Worm (Caenorhabditis elegans) whole organism, L3 larva: ENCODE measurements around the gene sri-19.
A peak's percentile ranks its signal among the peaks of the same experiment; 100 is the strongest.

Source experiments
- R02D3.7 ChIP-seq: fragments of 150-350 bp; optimal IDR thresholded peaks from 2 replicates; lab custom pipeline; 2014; ENCODE audit warnings: missing biosample characterization, missing genetic modification characterization
- ZK546.5 ChIP-seq: sonication (generic microtip); optimal IDR thresholded peaks from 2 replicates; lab custom pipeline; 2017; ENCODE audit warnings: missing biosample characterization, missing genetic modification characterization
- aly-2 ChIP-seq: fragments of 150-350 bp; optimal IDR thresholded peaks from 2 replicates; lab custom pipeline; 2014; ENCODE audit warnings: missing biosample characterization, missing genetic modification characterization
- ama-1 ChIP-seq: fragments of 150-350 bp; optimal IDR thresholded peaks from 2 replicates; lab custom pipeline; 2018
- ceh-16 ChIP-seq: sonication (generic microtip); optimal IDR thresholded peaks from 2 replicates; lab custom pipeline; 2017; ENCODE audit warnings: missing biosample characterization, missing genetic modification characterization
- ceh-28 ChIP-seq: fragments of 150-350 bp; optimal IDR thresholded peaks from 2 replicates; lab custom pipeline; 2014; ENCODE audit warnings: missing biosample characterization, missing genetic modification reagents, missing genetic modification characterization
- ceh-82 ChIP-seq: fragments of 150-350 bp; optimal IDR thresholded peaks from 2 replicates; lab custom pipeline; 2014; ENCODE audit warnings: missing biosample characterization, missing genetic modification characterization
- ceh-9 ChIP-seq: sonication (generic microtip); optimal IDR thresholded peaks from 2 replicates; lab custom pipeline; 2018; ENCODE audit warnings: missing biosample characterization, missing genetic modification characterization
- daf-12 ChIP-seq: fragments of 150-350 bp; optimal IDR thresholded peaks from 2 replicates; lab custom pipeline; 2014; ENCODE audit warnings: missing biosample characterization, missing genetic modification reagents, missing genetic modification characterization
- egl-27 ChIP-seq: sonication (generic microtip); optimal IDR thresholded peaks from 4 replicates; lab custom pipeline; 2017; ENCODE audit warnings: missing biosample characterization, missing genetic modification reagents, missing genetic modification characterization
- egl-5 ChIP-seq: fragments of 150-350 bp; optimal IDR thresholded peaks from 2 replicates; lab custom pipeline; 2017; ENCODE audit warnings: missing biosample characterization, missing genetic modification reagents, missing genetic modification characterization, inconsistent platforms
- elt-1 ChIP-seq: fragments of 150-350 bp; optimal IDR thresholded peaks from 2 replicates; lab custom pipeline; 2014; ENCODE audit warnings: missing biosample characterization, missing genetic modification characterization
- elt-2 ChIP-seq: sonication (generic microtip); optimal IDR thresholded peaks from 2 replicates; lab custom pipeline; 2016; ENCODE audit warnings: missing genetic modification reagents, mild to moderate bottlenecking, missing genetic modification characterization, missing compliant biosample characterization
- elt-3 ChIP-seq, 3 experiments: fragments of 150-350 bp in 1 of 3; sonication (generic microtip) in 2 of 3; optimal IDR thresholded peaks; 2 replicates in 2 of 3; 4 replicates in 1 of 3; lab custom pipeline; 2014 to 2017; ENCODE audit warnings: missing biosample characterization in 3 of 3, missing genetic modification characterization in 3 of 3
- eor-1 ChIP-seq, 2 experiments: fragments of 150-350 bp; optimal IDR thresholded peaks; 2 replicates each; lab custom pipeline; 2014 to 2018; ENCODE audit warnings: missing biosample characterization in 2 of 2, missing genetic modification characterization in 2 of 2
- fkh-10 ChIP-seq: sonication (generic microtip); optimal IDR thresholded peaks from 2 replicates; lab custom pipeline; 2017; ENCODE audit warnings: missing biosample characterization, missing genetic modification reagents, missing genetic modification characterization
- fkh-2 ChIP-seq: fragments of 150-350 bp; optimal IDR thresholded peaks from 2 replicates; lab custom pipeline; 2014; ENCODE audit warnings: missing biosample characterization, missing genetic modification reagents, missing genetic modification characterization
- fos-1 ChIP-seq: fragments of 150-350 bp; optimal IDR thresholded peaks from 2 replicates; lab custom pipeline; 2014; ENCODE audit warnings: missing biosample characterization, missing genetic modification characterization
- hmg-11 ChIP-seq: sonication (generic microtip); optimal IDR thresholded peaks from 2 replicates; lab custom pipeline; 2016; ENCODE audit warnings: missing genetic modification characterization, missing compliant biosample characterization
- jun-1 ChIP-seq: fragments of 150-350 bp; optimal IDR thresholded peaks from 2 replicates; lab custom pipeline; 2014; ENCODE audit warnings: missing biosample characterization, missing genetic modification reagents, missing genetic modification characterization
- lin-15B ChIP-seq: fragments of 150-350 bp; optimal IDR thresholded peaks from 2 replicates; lab custom pipeline; 2014; ENCODE audit warnings: missing biosample characterization, missing genetic modification characterization
- lin-39 ChIP-seq: fragments of 150-350 bp; optimal IDR thresholded peaks from 2 replicates; lab custom pipeline; 2018; ENCODE audit warnings: missing biosample characterization, missing genetic modification reagents, missing genetic modification characterization
- lsy-12 ChIP-seq: sonication (generic microtip); optimal IDR thresholded peaks from 2 replicates; lab custom pipeline; 2016; ENCODE audit warnings: mild to moderate bottlenecking, missing genetic modification characterization, missing compliant biosample characterization
- mdl-1 ChIP-seq: fragments of 150-350 bp; optimal IDR thresholded peaks from 2 replicates; lab custom pipeline; 2014; ENCODE audit warnings: missing biosample characterization, missing genetic modification characterization
- mml-1 ChIP-seq: fragments of 150-350 bp; sonication (generic microtip); optimal IDR thresholded peaks from 3 replicates; lab custom pipeline; 2014; ENCODE audit warnings: missing biosample characterization, missing genetic modification characterization
- nfya-1 ChIP-seq: sonication (generic microtip); optimal IDR thresholded peaks from 2 replicates; lab custom pipeline; 2017; ENCODE audit warnings: missing genetic modification characterization, mild to moderate bottlenecking, missing compliant biosample characterization, antibody characterized with exemption, moderate library complexity; ENCODE audit not compliant: insufficient read depth
- nhr-11 ChIP-seq: fragments of 150-350 bp; optimal IDR thresholded peaks from 2 replicates; lab custom pipeline; 2014; ENCODE audit warnings: missing biosample characterization, missing genetic modification characterization
- nhr-12 ChIP-seq: fragments of 150-350 bp; optimal IDR thresholded peaks from 2 replicates; lab custom pipeline; 2014; ENCODE audit warnings: missing biosample characterization, missing genetic modification characterization
- nhr-23 ChIP-seq: fragments of 150-350 bp; optimal IDR thresholded peaks from 2 replicates; lab custom pipeline; 2014; ENCODE audit warnings: missing biosample characterization, missing genetic modification reagents, missing genetic modification characterization
- nhr-237 ChIP-seq: fragments of 150-350 bp; optimal IDR thresholded peaks from 2 replicates; lab custom pipeline; 2014; ENCODE audit warnings: missing biosample characterization, missing genetic modification characterization
- nhr-25 ChIP-seq: sonication (generic microtip); optimal IDR thresholded peaks from 2 replicates; lab custom pipeline; 2017; ENCODE audit warnings: missing biosample characterization, missing genetic modification characterization
- nhr-28 ChIP-seq: fragments of 150-350 bp; optimal IDR thresholded peaks from 2 replicates; lab custom pipeline; 2014; ENCODE audit warnings: missing biosample characterization, missing genetic modification characterization
- nhr-43 ChIP-seq: sonication (generic microtip); optimal IDR thresholded peaks from 2 replicates; lab custom pipeline; 2016; ENCODE audit warnings: mild to moderate bottlenecking, missing genetic modification characterization, missing compliant biosample characterization; ENCODE audit not compliant: poor library complexity, severe bottlenecking
- nhr-67 ChIP-seq: fragments of 150-350 bp; optimal IDR thresholded peaks from 2 replicates; lab custom pipeline; 2014; ENCODE audit warnings: missing biosample characterization, missing genetic modification characterization
- nhr-76 ChIP-seq: fragments of 150-350 bp; sonication (generic microtip); optimal IDR thresholded peaks from 5 replicates; lab custom pipeline; 2014; ENCODE audit warnings: missing biosample characterization, missing genetic modification characterization
- nhr-77 ChIP-seq: fragments of 150-350 bp; optimal IDR thresholded peaks from 2 replicates; lab custom pipeline; 2014; ENCODE audit warnings: missing biosample characterization, missing genetic modification characterization
- pha-4 ChIP-seq: fragments of 150-350 bp; optimal IDR thresholded peaks from 2 replicates; lab custom pipeline; 2014; ENCODE audit warnings: missing biosample characterization, missing genetic modification reagents, missing genetic modification characterization
- pqm-1 ChIP-seq: fragments of 150-350 bp; optimal IDR thresholded peaks from 2 replicates; lab custom pipeline; 2017; ENCODE audit warnings: missing biosample characterization, missing genetic modification characterization, inconsistent platforms
- sea-2 ChIP-seq: fragments of 150-350 bp; sonication (generic microtip); optimal IDR thresholded peaks from 4 replicates; lab custom pipeline; 2014; ENCODE audit warnings: missing biosample characterization, missing genetic modification reagents, missing genetic modification characterization
- skn-1 ChIP-seq: fragments of 150-350 bp; optimal IDR thresholded peaks from 2 replicates; lab custom pipeline; 2014; ENCODE audit warnings: missing biosample characterization, missing genetic modification characterization
- snpc-4 ChIP-seq: fragments of 150-350 bp; optimal IDR thresholded peaks from 2 replicates; lab custom pipeline; 2014; ENCODE audit warnings: missing biosample characterization, missing genetic modification characterization
- tbx-2 ChIP-seq: sonication (generic microtip); optimal IDR thresholded peaks from 2 replicates; lab custom pipeline; 2016; ENCODE audit warnings: mild to moderate bottlenecking, missing genetic modification characterization, missing compliant biosample characterization
- unc-39 ChIP-seq: sonication (generic microtip); optimal IDR thresholded peaks from 4 replicates; lab custom pipeline; 2017; ENCODE audit warnings: missing biosample characterization, missing genetic modification characterization
- unc-62 ChIP-seq: fragments of 150-350 bp; sonication (generic microtip); optimal IDR thresholded peaks from 4 replicates; lab custom pipeline; 2014; ENCODE audit warnings: missing biosample characterization, missing genetic modification reagents, missing genetic modification characterization
- zag-1 ChIP-seq: fragments of 150-350 bp; optimal IDR thresholded peaks from 2 replicates; lab custom pipeline; 2014; ENCODE audit warnings: missing biosample characterization, missing genetic modification characterization
- ztf-11 ChIP-seq: fragments of 150-350 bp; optimal IDR thresholded peaks from 2 replicates; lab custom pipeline; 2014; ENCODE audit warnings: missing biosample characterization, missing genetic modification characterization
- ztf-4 ChIP-seq: fragments of 150-350 bp; optimal IDR thresholded peaks from 2 replicates; lab custom pipeline; 2014; ENCODE audit warnings: missing biosample characterization, missing genetic modification characterization

Gene sri-19

ce11 chrIV:10936906-10937540, 21.1 kb upstream of the sri-19 start, which contains the start of gene fic-1:
Gene fic-1 (plus strand): TSS chrIV:10937454.
- TF ChIP-seq eor-1 (tag; optimal IDR thresholded peaks at IDR 0.05; lab: Kevin White, UChicago) (peak in 1 of 2 experiments; percentile 12), egl-27 (tag; lab: Kevin White, UChicago) (no peak), lin-39 (tag; lab: Kevin White, UChicago) (no peak), ztf-11 (tag; lab: Kevin White, UChicago) (no peak), ztf-4 (tag; lab: Kevin White, UChicago) (no peak), ZK546.5 (no peak), mml-1 (no peak), fkh-10 (GFP tag; lab: Kevin White, UChicago) (peak; percentile 94), mdl-1 (tag; lab: Kevin White, UChicago) (no peak), zag-1 (no peak), snpc-4 (tag; lab: Kevin White, UChicago) (peak; percentile 73), lsy-12 (tag; lab: Kevin White, UChicago) (peak; percentile 4), ceh-16 (tag; lab: Kevin White, UChicago) (no peak), nhr-43 (tag; lab: Kevin White, UChicago) (no peak), pqm-1 (tag; lab: Kevin White, UChicago) (peak; percentile 34), ceh-9 (no peak), nhr-76 (tag; lab: Kevin White, UChicago) (no peak), tbx-2 (tag; lab: Kevin White, UChicago) (no peak), nhr-12 (tag; lab: Kevin White, UChicago) (no peak), aly-2 (tag; lab: Kevin White, UChicago) (no peak), nhr-237 (tag; lab: Kevin White, UChicago) (no peak), hmg-11 (tag; lab: Kevin White, UChicago) (no peak), elt-1 (tag; lab: Kevin White, UChicago) (no peak), pha-4 (tag; lab: Kevin White, UChicago) (peak; percentile 92), nfya-1 (tag; lab: Kevin White, UChicago) (peak; percentile 82), nhr-77 (tag; lab: Kevin White, UChicago) (no peak), nhr-28 (tag; lab: Kevin White, UChicago) (no peak), fkh-2 (tag; lab: Kevin White, UChicago) (peak; percentile 11), unc-62 (GFP tag; lab: Kevin White, UChicago) (no peak), sea-2 (GFP tag; lab: Kevin White, UChicago) (peak; percentile 78), nhr-67 (tag; lab: Kevin White, UChicago) (no peak), lin-15B (tag; lab: Kevin White, UChicago) (peak; percentile 51), egl-5 (peak; percentile 60), nhr-25 (tag; lab: Kevin White, UChicago) (no peak), ceh-28 (tag; lab: Kevin White, UChicago) (peak; percentile 91), unc-39 (tag; lab: Kevin White, UChicago) (no peak), elt-3 (tag; optimal IDR thresholded peaks at IDR 0.05; lab: Kevin White, UChicago) (no peak), nhr-23 (tag; lab: Kevin White, UChicago) (no peak), ama-1 (lab: Kevin White, UChicago) (no peak), R02D3.7 (tag; lab: Kevin White, UChicago) (peak; percentile 15), nhr-11 (no peak), ceh-82 (tag; lab: Kevin White, UChicago) (no peak), fos-1 (tag; lab: Kevin White, UChicago) (no peak), jun-1 (tag; lab: Kevin White, UChicago) (no peak), daf-12 (no peak), skn-1 (tag; lab: Kevin White, UChicago) (peak; percentile 16), elt-2 (tag; lab: Kevin White, UChicago) (peak; percentile 28)
- TF ChIP-seq, all 47 proteins: peak for 15
